Worm (Caenorhabditis elegans) whole organism, L4/young adult: ENCODE data around the gene sre-13.

Experiments
- W03F9.2 ChIP-seq: fragments of 150-350 bp; optimal IDR thresholded peaks from 2 replicates; lab custom pipeline; 2014; ENCODE audit warnings: missing biosample characterization, missing genetic modification characterization
- dao-5 ChIP-seq: sonication (generic microtip); optimal IDR thresholded peaks from 2 replicates; lab custom pipeline; 2016; ENCODE audit warnings: missing genotype, missing genetic modification characterization, moderate library complexity, missing compliant biosample characterization
- him-1 ChIP-seq: sonication (generic microtip); optimal IDR thresholded peaks from 2 replicates; lab custom pipeline; 2016; ENCODE audit warnings: missing genotype, missing genetic modification reagents, missing genetic modification characterization, missing compliant biosample characterization

Gene sre-13

DNA sequence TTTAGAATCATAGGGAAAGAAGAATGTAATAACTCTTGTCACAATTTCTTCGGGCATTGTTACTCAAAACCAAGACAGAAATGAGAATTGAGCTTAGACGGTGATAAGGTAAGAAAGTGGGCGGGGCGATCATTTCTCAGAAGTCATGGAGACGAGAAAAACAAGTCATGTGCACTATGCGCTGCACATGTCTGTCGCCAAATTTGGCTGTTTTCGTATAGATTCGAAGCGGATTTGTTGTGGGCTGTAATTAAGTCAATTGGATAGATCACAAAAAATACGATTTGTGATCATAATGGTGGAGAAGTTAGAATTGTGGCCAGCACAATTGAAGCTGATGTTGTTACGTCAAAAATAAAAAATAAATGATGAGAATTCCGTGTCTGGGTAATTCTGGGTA, 44.9 kb downstream of the sre-13 start, which contains the start of gene C01G12.7:
Gene C01G12.7, minus strand, starts transcription at position 195 of the 400 bp plus-strand sequence.
- no peak for TF ChIP-seq W03F9.2 (tag; lab: Kevin White, UChicago)
- TF ChIP-seq dao-5 = no peak
- TF ChIP-seq him-1 = no peak

DNA sequence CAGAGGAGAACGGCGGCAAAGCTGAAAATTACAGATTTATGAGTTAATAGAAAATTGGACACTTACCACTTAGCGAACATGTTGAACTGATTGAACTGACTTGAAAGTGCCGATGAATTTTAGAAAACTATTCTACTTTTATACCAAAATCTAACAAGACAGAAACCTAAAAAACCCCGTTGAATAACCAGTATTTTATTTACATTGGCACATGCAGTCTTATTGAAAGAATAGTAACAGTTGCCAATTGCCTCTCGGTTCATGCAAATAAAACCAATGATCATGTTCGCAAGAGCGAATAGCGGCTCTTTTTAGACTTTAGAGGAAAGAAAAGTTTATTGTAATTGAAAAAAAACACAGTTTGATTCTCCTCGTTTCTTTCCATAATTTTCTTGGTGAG, 48.5 kb downstream of the sre-13 start, which contains the start of gene nspb-10:
Gene nspb-10, minus strand, starts transcription at position 101 of the 400 bp plus-strand sequence.
- TF ChIP-seq dao-5 (no peak), him-1 (no peak), W03F9.2 (tag; lab: Kevin White, UChicago) (no peak)

DNA sequence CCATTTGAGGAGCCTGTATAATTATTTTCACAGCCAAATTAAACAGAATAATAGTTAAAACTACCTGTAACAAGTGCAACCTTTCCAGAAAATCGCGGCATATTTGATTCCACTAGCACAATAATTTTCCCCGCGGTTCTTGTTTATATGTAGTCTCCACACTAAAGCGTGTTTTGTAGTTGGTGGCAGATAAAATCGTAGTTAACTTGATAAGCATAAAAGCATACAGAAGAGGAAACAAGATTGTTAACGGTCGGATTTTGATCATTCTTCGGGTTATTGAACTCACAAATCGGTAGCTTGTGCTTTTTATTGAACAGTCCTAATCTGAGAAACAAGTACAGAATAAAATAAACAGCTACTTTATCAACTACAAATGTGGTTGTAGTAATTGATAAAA, 49.2 kb downstream of the sre-13 start, which contains the start of gene C01G12.5:
Gene C01G12.5, minus strand, starts transcription at position 101 of the 400 bp plus-strand sequence.
- TF ChIP-seq him-1 (no peak), dao-5 (no peak), W03F9.2 (tag; lab: Kevin White, UChicago) (no peak)
